Fruit fly (Drosophila melanogaster) whole organism, embryonic: Measurements from ENCODE around the gene PGRP-LE.

Experiments used
- CG10431 ChIP-seq: fragments of 200-800 bp; sonication (Bioruptor generic); optimal IDR thresholded peaks from 3 replicates; lab custom pipeline; 2018; ENCODE audit warnings: missing biosample characterization, mild to moderate bottlenecking, missing genetic modification characterization
- CG10979 ChIP-seq: fragments of 200-800 bp; sonication (Bioruptor generic); optimal IDR thresholded peaks from 2 replicates; lab custom pipeline; 2018; ENCODE audit warnings: missing biosample characterization, mild to moderate bottlenecking, missing genetic modification characterization, moderate library complexity
- CG1233 ChIP-seq: fragments of 200-800 bp; sonication (Bioruptor generic); optimal IDR thresholded peaks from 4 replicates; lab custom pipeline; 2018; ENCODE audit warnings: missing biosample characterization, mild to moderate bottlenecking, missing genetic modification characterization
- CG12659 ChIP-seq: fragments of 200-800 bp; sonication (Bioruptor generic); optimal IDR thresholded peaks from 3 replicates; lab custom pipeline; 2017; ENCODE audit warnings: mild to moderate bottlenecking, missing biosample characterization, missing genetic modification reagents, missing genetic modification characterization
- CG13775 ChIP-seq: fragments of 200-800 bp; sonication (Bioruptor generic); optimal IDR thresholded peaks from 3 replicates; lab custom pipeline; 2017; ENCODE audit warnings: missing biosample characterization, mild to moderate bottlenecking, missing genetic modification characterization
- CG14667 ChIP-seq: fragments of 200-800 bp; sonication (Bioruptor generic); IDR thresholded peaks from 2 replicates; pipeline ENCODE4 v1.3.6; 2022; ENCODE audit warnings: missing biosample characterization, missing genetic modification characterization
- CG15696 ChIP-seq: fragments of 200-800 bp; sonication (Bioruptor generic); optimal IDR thresholded peaks from 2 replicates; lab custom pipeline; 2019; ENCODE audit warnings: missing biosample characterization, mild to moderate bottlenecking, missing genetic modification characterization, moderate library complexity
- CG16815 ChIP-seq: fragments of 200-800 bp; sonication (Bioruptor generic); optimal IDR thresholded peaks from 3 replicates; lab custom pipeline; 2017; ENCODE audit warnings: missing biosample characterization, mild to moderate bottlenecking, missing genetic modification characterization
- CG17359 ChIP-seq: fragments of 200-800 bp; sonication (Bioruptor generic); optimal IDR thresholded peaks from 3 replicates; lab custom pipeline; 2018; ENCODE audit warnings: missing biosample characterization, mild to moderate bottlenecking, missing genetic modification characterization, moderate library complexity
- CG17385 ChIP-seq: fragments of 200-800 bp; sonication (Bioruptor generic); optimal IDR thresholded peaks from 3 replicates; lab custom pipeline; 2018; ENCODE audit warnings: missing biosample characterization, mild to moderate bottlenecking, missing genetic modification characterization
- CG18262 ChIP-seq: fragments of 200-800 bp; optimal IDR thresholded peaks from 3 replicates; lab custom pipeline; 2019; ENCODE audit warnings: missing biosample characterization, mild to moderate bottlenecking, missing genetic modification characterization, moderate library complexity
- CG2120 ChIP-seq: fragments of 200-800 bp; sonication (Bioruptor generic); optimal IDR thresholded peaks from 3 replicates; lab custom pipeline; 2016; ENCODE audit warnings: missing biosample characterization, missing genetic modification characterization
- CG2199 ChIP-seq: fragments of 200-800 bp; sonication (Bioruptor generic); IDR thresholded peaks from 3 replicates; pipeline ENCODE4 v1.3.6; 2022; ENCODE audit warnings: missing biosample characterization, missing genetic modification characterization
- CG32532 ChIP-seq: fragments of 200-800 bp; sonication (Bioruptor generic); IDR thresholded peaks from 2 replicates; pipeline ENCODE4 v1.3.6; 2022; ENCODE audit warnings: missing biosample characterization, missing genetic modification characterization
- CTCF ChIP-seq: fragments of 200-800 bp; sonication (Bioruptor generic); optimal IDR thresholded peaks from 2 replicates; lab custom pipeline; 2017; ENCODE audit warnings: missing biosample characterization, mild to moderate bottlenecking, missing genetic modification characterization, moderate library complexity
- D19A ChIP-seq: fragments of 200-800 bp; optimal IDR thresholded peaks from 3 replicates; lab custom pipeline; 2019; ENCODE audit warnings: missing biosample characterization, mild to moderate bottlenecking, missing genetic modification characterization, moderate library complexity
- D19B ChIP-seq: fragments of 200-800 bp; sonication (Bioruptor generic); optimal IDR thresholded peaks from 2 replicates; lab custom pipeline; 2017; ENCODE audit warnings: missing biosample characterization, mild to moderate bottlenecking, missing genetic modification characterization
- Dbx ChIP-seq: fragments of 200-800 bp; sonication (Bioruptor generic); IDR thresholded peaks from 3 replicates; pipeline ENCODE4 v1.3.6; 2022; ENCODE audit warnings: missing biosample characterization, missing genetic modification characterization
- Dll ChIP-seq: fragments of 200-800 bp; sonication (Bioruptor generic); IDR thresholded peaks from 4 replicates; pipeline ENCODE4 v1.3.6; 2022; ENCODE audit warnings: missing biosample characterization, missing genetic modification characterization; ENCODE audit not compliant: partially characterized antibody
- Drgx ChIP-seq: fragments of 200-800 bp; sonication (Bioruptor generic); IDR thresholded peaks from 2 replicates; pipeline ENCODE4 v1.3.6; 2022; ENCODE audit warnings: missing biosample characterization, missing genetic modification characterization
- Ets65A ChIP-seq: fragments of 200-800 bp; sonication (Bioruptor generic); peaks from one replicate; lab custom pipeline; 2016; ENCODE audit warnings: missing biosample characterization, missing genetic modification characterization
- H2.0 ChIP-seq: fragments of 200-800 bp; sonication (Bioruptor generic); IDR thresholded peaks from 2 replicates; pipeline ENCODE4 v1.3.6; 2022; ENCODE audit warnings: missing biosample characterization, missing genetic modification characterization
- Jarid2 ChIP-seq: fragments of 200-800 bp; sonication (Bioruptor generic); optimal IDR thresholded peaks from 3 replicates; lab custom pipeline; 2017; ENCODE audit warnings: mild to moderate bottlenecking, missing biosample characterization, missing genetic modification reagents, missing genetic modification characterization
- Kr ChIP-seq: fragments of 200-800 bp; sonication (Bioruptor generic); optimal IDR thresholded peaks from 2 replicates; lab custom pipeline; 2017; ENCODE audit warnings: missing biosample characterization, mild to moderate bottlenecking, missing genetic modification characterization
- Med ChIP-seq: fragments of 200-800 bp; sonication (Bioruptor generic); peaks from one replicate; lab custom pipeline; 2016; ENCODE audit warnings: missing biosample characterization, missing genetic modification characterization, mild to moderate bottlenecking, inconsistent platforms, moderate library complexity
- Myb ChIP-seq: fragments of 200-800 bp; sonication (Bioruptor generic); optimal IDR thresholded peaks from 2 replicates; lab custom pipeline; 2016; ENCODE audit warnings: missing biosample characterization, missing genetic modification characterization
- Nf-YC ChIP-seq: fragments of 200-800 bp; optimal IDR thresholded peaks from 3 replicates; lab custom pipeline; 2019; ENCODE audit warnings: missing biosample characterization, mild to moderate bottlenecking, missing genetic modification characterization, moderate library complexity
- Oaz ChIP-seq: fragments of 200-800 bp; sonication (Bioruptor generic); IDR thresholded peaks from 2 replicates; pipeline ENCODE4 v1.3.6; 2022; ENCODE audit warnings: missing biosample characterization, missing genetic modification characterization
- Ssrp ChIP-seq: fragments of 200-800 bp; sonication (Bioruptor generic); optimal IDR thresholded peaks from 2 replicates; lab custom pipeline; 2018; ENCODE audit warnings: missing biosample characterization, mild to moderate bottlenecking, missing genetic modification characterization, moderate library complexity
- Xrp1 ChIP-seq: fragments of 200-800 bp; sonication (Bioruptor generic); IDR thresholded peaks from 2 replicates; pipeline ENCODE4 v1.3.6; 2022; ENCODE audit warnings: missing biosample characterization, missing genetic modification characterization
- YL-1 ChIP-seq: fragments of 200-800 bp; sonication (Bioruptor generic); optimal IDR thresholded peaks from 3 replicates; lab custom pipeline; 2017; ENCODE audit warnings: missing biosample characterization, mild to moderate bottlenecking, missing genetic modification characterization
- btn ChIP-seq: fragments of 200-800 bp; sonication (Bioruptor generic); optimal IDR thresholded peaks from 2 replicates; lab custom pipeline; 2016; ENCODE audit warnings: missing biosample characterization, missing genetic modification characterization
- croc ChIP-seq: fragments of 200-800 bp; sonication (Bioruptor generic); conservative IDR thresholded peaks from 3 replicates; pipeline ENCODE4 v1.3.6; 2022; ENCODE audit warnings: missing biosample characterization, missing genetic modification characterization
- eve ChIP-seq, 2 experiments: fragments of >200 bp; optimal IDR thresholded peaks; 2 replicates each; lab custom pipeline; 2017; ENCODE audit warnings: missing biosample characterization in 2 of 2, missing genetic modification characterization in 2 of 2
- eyg ChIP-seq: fragments of 200-800 bp; sonication (Bioruptor generic); optimal IDR thresholded peaks from 3 replicates; lab custom pipeline; 2016; ENCODE audit warnings: missing biosample characterization, missing genetic modification characterization
- ftz-f1 ChIP-seq: fragments of 200-800 bp; sonication (Bioruptor generic); optimal IDR thresholded peaks from 2 replicates; lab custom pipeline; 2016; ENCODE audit warnings: missing biosample characterization, missing genetic modification characterization
- gt ChIP-seq: fragments of 200-800 bp; sonication (Bioruptor generic); IDR thresholded peaks from 2 replicates; pipeline ENCODE4 v1.3.6; 2022; ENCODE audit warnings: missing biosample characterization, missing genetic modification characterization
- ind ChIP-seq: fragments of 200-800 bp; sonication (Bioruptor generic); optimal IDR thresholded peaks from 3 replicates; lab custom pipeline; 2016; ENCODE audit warnings: missing biosample characterization, missing genetic modification characterization
- jing ChIP-seq: fragments of 200-800 bp; sonication (Bioruptor generic); optimal IDR thresholded peaks from 2 replicates; lab custom pipeline; 2018; ENCODE audit warnings: missing biosample characterization, mild to moderate bottlenecking, missing genetic modification characterization
- kni ChIP-seq: fragments of 200-800 bp; sonication (Bioruptor generic); optimal IDR thresholded peaks from 3 replicates; lab custom pipeline; 2017; ENCODE audit warnings: mild to moderate bottlenecking, missing biosample characterization, missing genetic modification reagents, missing genetic modification characterization
- lov ChIP-seq, 2 experiments: fragments of 200-800 bp in 1 of 2; fragments of >200 bp in 1 of 2; sonication (Bioruptor generic) in 1 of 2; IDR thresholded peaks in 1 of 2; optimal IDR thresholded peaks in 1 of 2; 2 replicates in 1 of 2; 3 replicates in 1 of 2; pipeline versions ENCODE4 v1.3.6 to Lab custom; 2017 to 2022; ENCODE audit warnings: missing biosample characterization in 1 of 2, missing genetic modification characterization in 1 of 2
- nerfin-2 ChIP-seq: fragments of 200-800 bp; sonication (Bioruptor generic); IDR thresholded peaks from 2 replicates; pipeline ENCODE4 v1.3.6; 2022; ENCODE audit warnings: missing biosample characterization, missing genetic modification characterization; ENCODE audit not compliant: partially characterized antibody
- pho ChIP-seq: fragments of 200-800 bp; sonication (Bioruptor generic); optimal IDR thresholded peaks from 2 replicates; lab custom pipeline; 2016; ENCODE audit warnings: missing biosample characterization, missing genetic modification characterization
- pum ChIP-seq: fragments of 200-800 bp; sonication (Bioruptor generic); optimal IDR thresholded peaks from 2 replicates; lab custom pipeline; 2016; ENCODE audit warnings: missing biosample characterization, missing genetic modification characterization
- repo ChIP-seq: fragments of 200-800 bp; sonication (Bioruptor generic); optimal IDR thresholded peaks from 2 replicates; lab custom pipeline; 2016; ENCODE audit warnings: missing biosample characterization, missing genetic modification characterization
- scrt ChIP-seq: fragments of 200-800 bp; sonication (Bioruptor generic); optimal IDR thresholded peaks from 2 replicates; lab custom pipeline; 2018; ENCODE audit warnings: missing biosample characterization, mild to moderate bottlenecking, missing genetic modification characterization, moderate library complexity
- sens-2 ChIP-seq: fragments of 200-800 bp; sonication (Bioruptor generic); IDR thresholded peaks from 2 replicates; pipeline ENCODE4 v1.3.6; 2022; ENCODE audit warnings: missing biosample characterization, missing genetic modification characterization
- sima ChIP-seq: fragments of 200-800 bp; sonication (Bioruptor generic); optimal IDR thresholded peaks from 2 replicates; lab custom pipeline; 2016; ENCODE audit warnings: missing biosample characterization, missing genetic modification characterization
- sna ChIP-seq: fragments of 200-800 bp; sonication (Bioruptor generic); IDR thresholded peaks from 2 replicates; pipeline ENCODE4 v1.3.6; 2022; ENCODE audit warnings: missing biosample characterization, missing genetic modification characterization; ENCODE audit not compliant: partially characterized antibody
- so ChIP-seq: fragments of 200-800 bp; sonication (Bioruptor generic); IDR thresholded peaks from 3 replicates; pipeline ENCODE4 v1.3.6; 2022; ENCODE audit warnings: missing biosample characterization, missing genetic modification characterization
- usp ChIP-seq: fragments of >200 bp; optimal IDR thresholded peaks from 2 replicates; lab custom pipeline; 2017; ENCODE audit warnings: missing biosample characterization, missing genetic modification characterization

The PGRP-LE gene

dm6 chrX:15818608-15819184 lies 15.0 kb upstream of the PGRP-LE start (continued):
- TF ChIP-seq lov (optimal IDR thresholded peaks at IDR 0.05; lab: Kevin White, UChicago) (no peak), lov (GFP tag; IDR thresholded peaks at IDR 0.05; lab: Robert Waterston, UW) (0 out of 3 replicates have a peak, but pooled peaks have one; percentile 37), Nf-YC (no peak), ind (GFP tag; lab: Kevin White, UChicago) (peak; percentile 29), CG10979 (tag; lab: Kevin White, UChicago) (peak; percentile 45), pho (GFP tag; lab: Kevin White, UChicago) (no peak), Drgx (GFP tag; lab: Robert Waterston, UW) (no peak), eve (GFP tag; optimal IDR thresholded peaks at IDR 0.05; lab: Kevin White, UChicago) (peak in 1 of 2 experiments; percentile 36), eyg (no peak), sna (GFP tag; lab: Robert Waterston, UW) (no peak), CG10431 (GFP tag; lab: Kevin White, UChicago) (no peak), CG2199 (peak; percentile 55; the same call in 1 of the 3 replicates), ftz-f1 (GFP tag; lab: Kevin White, UChicago) (no peak), CTCF (GFP tag; lab: Kevin White, UChicago) (no peak), croc (no peak), btn (GFP tag; lab: Kevin White, UChicago) (no peak), CG32532 (GFP tag; lab: Robert Waterston, UW) (peak; percentile 33; the same call in 1 of the 2 replicates), H2.0 (GFP tag; lab: Robert Waterston, UW) (peak; percentile 16; the same call in 1 of the 2 replicates), YL-1 (GFP tag; lab: Kevin White, UChicago) (no peak), pum (GFP tag; lab: Kevin White, UChicago) (peak; percentile 11), kni (no peak), Dll (GFP tag; lab: Robert Waterston, UW) (no peak), D19A (tag; lab: Kevin White, UChicago) (peak; percentile 39), CG17385 (GFP tag; lab: Kevin White, UChicago) (peak; percentile 13), usp (GFP tag; lab: Kevin White, UChicago) (no peak), CG14667 (no peak), CG13775 (no peak), Oaz (GFP tag; lab: Robert Waterston, UW) (0 out of 2 replicates have a peak, but pooled peaks have one; percentile 10), jing (GFP tag; lab: Kevin White, UChicago) (no peak), Myb (GFP tag; lab: Kevin White, UChicago) (no peak), CG15696 (tag; lab: Kevin White, UChicago) (peak; percentile 24), CG18262 (no peak), repo (GFP tag; lab: Kevin White, UChicago) (no peak), D19B (GFP tag; lab: Kevin White, UChicago) (peak; percentile 90), Med (GFP tag; lab: Kevin White, UChicago) (peak; percentile 82), CG12659 (GFP tag; lab: Kevin White, UChicago) (peak; percentile 18), CG17359 (tag; lab: Kevin White, UChicago) (peak; percentile 43), nerfin-2 (no peak), Xrp1 (GFP tag; lab: Robert Waterston, UW) (peak; percentile 52), Ets65A (GFP tag; lab: Kevin White, UChicago) (peak; percentile 94), CG1233 (GFP tag; lab: Kevin White, UChicago) (peak; percentile 14), Dbx (GFP tag; lab: Robert Waterston, UW) (0 out of 3 replicates have a peak, but pooled peaks have one; percentile 19), so (0 out of 3 replicates have a peak, but pooled peaks have one; percentile 7), scrt (GFP tag; lab: Kevin White, UChicago) (no peak), sens-2 (GFP tag; lab: Robert Waterston, UW) (no peak), gt (GFP tag; lab: Robert Waterston, UW) (no peak), Jarid2 (no peak), sima (GFP tag; lab: Kevin White, UChicago) (no peak), Kr (peak; percentile 70), Ssrp (tag; lab: Kevin White, UChicago) (peak; percentile 1), CG2120 (GFP tag; lab: Kevin White, UChicago) (peak; percentile 36), CG16815 (peak; percentile 1)
